Worm (Caenorhabditis elegans): ENCODE measurements around the gene C35D10.5.

The C35D10.5 gene

DNA sequence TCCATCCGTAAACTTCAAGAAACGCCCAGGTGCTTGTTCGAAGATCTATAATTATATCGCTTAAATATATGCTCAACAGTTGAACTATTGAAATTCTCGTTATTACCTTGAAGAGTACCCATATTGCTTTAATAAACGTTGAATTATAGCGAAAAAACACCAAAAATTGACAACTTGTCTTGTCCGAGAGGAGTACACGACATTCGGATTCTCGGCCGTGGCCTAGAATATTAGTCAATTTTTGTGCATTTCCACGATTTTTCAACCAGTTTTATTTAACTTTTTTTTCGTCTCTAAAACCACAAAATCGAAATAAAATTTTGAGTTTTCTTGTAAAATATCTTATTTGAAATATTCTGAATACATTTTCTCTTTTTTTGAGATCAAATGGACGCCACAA is 50.2 kb downstream of the C35D10.5 start, which contains the start of the genes F26F4.9 and cee-1 (continued):
- TF ChIP-seq ces-1 (GFP tag; optimal IDR thresholded peaks at IDR 0.05) (no peak), unc-30 (tag; optimal IDR thresholded peaks at IDR 0.05) (no peak), unc-130 (tag; optimal IDR thresholded peaks at IDR 0.05) (no peak), alr-1 (tag; optimal IDR thresholded peaks at IDR 0.05; ENCODE audit: borderline replicate concordance) (no peak), blmp-1 (tag; optimal IDR thresholded peaks at IDR 0.05) (peak; percentile 40), C04F5.9 (tag; optimal IDR thresholded peaks at IDR 0.05) (peak; percentile 66), irx-1 (tag; optimal IDR thresholded peaks at IDR 0.05) (peak; percentile 86), ceh-90 (tag; optimal IDR thresholded peaks at IDR 0.05) (peak; percentile 90), snu-23 (GFP tag; optimal IDR thresholded peaks at IDR 0.05) (peak; percentile 75), elt-2 (tag; optimal IDR thresholded peaks at IDR 0.05) (peak; percentile 44), F16B12.6 (tag; optimal IDR thresholded peaks at IDR 0.05) (peak; percentile 40), nhr-76 (tag; optimal IDR thresholded peaks at IDR 0.05) (no peak), sox-4 (tag; optimal IDR thresholded peaks at IDR 0.05) (peak; percentile 87), elt-3 (tag; optimal IDR thresholded peaks at IDR 0.05) (peak in 1 of 6 experiments; percentile 14), snpc-4 (tag; optimal IDR thresholded peaks at IDR 0.05) (no peak), mab-9 (GFP tag; IDR thresholded peaks at IDR 0.05) (no peak; the same call in 1 of the 2 replicates), nhr-90 (tag; optimal IDR thresholded peaks at IDR 0.05; ENCODE audit: poor library complexity) (peak; percentile 84), ets-5 (GFP tag; IDR thresholded peaks at IDR 0.05) (no peak), fkh-10 (GFP tag; optimal IDR thresholded peaks at IDR 0.05) (no peak), egl-27 (tag; optimal IDR thresholded peaks at IDR 0.05) (no peak), lin-39 (tag; optimal IDR thresholded peaks at IDR 0.05) (no peak), lin-15B (tag; optimal IDR thresholded peaks at IDR 0.05) (no peak), nhr-47 (tag; optimal IDR thresholded peaks at IDR 0.05) (peak; percentile 82), unc-86 (tag; optimal IDR thresholded peaks at IDR 0.05) (peak; percentile 32), swsn-7 (tag; optimal IDR thresholded peaks at IDR 0.05) (peak; percentile 70), tbx-2 (tag; optimal IDR thresholded peaks at IDR 0.05) (peak; percentile 82), tlp-1 (tag; optimal IDR thresholded peaks at IDR 0.05) (no peak), xbp-1 (tag; optimal IDR thresholded peaks at IDR 0.05) (peak; percentile 78), lin-14 (GFP tag; optimal IDR thresholded peaks at IDR 0.05) (peak; percentile 71), nhr-237 (tag; optimal IDR thresholded peaks at IDR 0.05) (no peak), nhr-20 (tag; optimal IDR thresholded peaks at IDR 0.05) (peak; percentile 74), nhr-12 (tag; optimal IDR thresholded peaks at IDR 0.05) (no peak), mef-2 (tag; optimal IDR thresholded peaks at IDR 0.05) (no peak)

Measured in whole organism, L1 larva.